Worm (Caenorhabditis elegans) whole organism, L1 larva: ENCODE measurements around the gene ZK1073.2.

ENCODE experiments used
- dsc-1 ChIP-seq: sonication (generic microtip); optimal IDR thresholded peaks from 2 replicates; lab custom pipeline; 2016; ENCODE audit warnings: mild to moderate bottlenecking, missing genetic modification characterization, missing compliant biosample characterization
- lin-13 ChIP-seq: fragments of 150-350 bp; optimal IDR thresholded peaks from 2 replicates; lab custom pipeline; 2014; ENCODE audit warnings: missing biosample characterization, missing genetic modification reagents, missing genetic modification characterization
- nhr-237 ChIP-seq: fragments of 150-350 bp; optimal IDR thresholded peaks from 2 replicates; lab custom pipeline; 2014; ENCODE audit warnings: missing biosample characterization, missing genetic modification characterization
- nhr-28 ChIP-seq: fragments of 150-350 bp; optimal IDR thresholded peaks from 2 replicates; lab custom pipeline; 2014; ENCODE audit warnings: missing biosample characterization, missing genetic modification characterization
- nhr-90 ChIP-seq: sonication (generic microtip); optimal IDR thresholded peaks from 2 replicates; lab custom pipeline; 2016; ENCODE audit warnings: mild to moderate bottlenecking, missing genetic modification characterization, missing compliant biosample characterization; ENCODE audit not compliant: poor library complexity
- zag-1 ChIP-seq: fragments of 150-350 bp; optimal IDR thresholded peaks from 2 replicates; lab custom pipeline; 2014; ENCODE audit warnings: missing biosample characterization, missing genetic modification characterization

DNA sequence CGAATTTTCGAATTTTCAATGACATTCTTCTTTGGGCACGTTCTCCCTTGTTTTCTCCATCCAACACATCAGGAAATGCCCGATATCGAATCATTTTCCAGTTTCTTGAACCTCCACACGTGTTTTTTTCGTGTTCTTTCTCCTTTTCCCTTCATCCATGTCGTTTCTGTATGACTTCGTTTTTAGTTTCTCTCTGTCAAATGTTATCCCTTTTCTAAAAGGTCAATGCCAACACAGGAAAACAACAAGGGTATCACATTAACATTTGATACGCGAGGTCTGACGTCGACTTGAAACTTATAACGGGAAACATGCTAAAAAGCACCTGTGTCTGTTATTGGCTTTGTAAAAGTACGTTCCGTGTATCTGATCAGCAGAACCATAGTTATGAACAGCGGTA, 69.4 kb downstream of the ZK1073.2 start:
- no peak for TF ChIP-seq dsc-1 (tag; lab: Kevin White, UChicago)
- TF ChIP-seq nhr-90 (tag; lab: Kevin White, UChicago) = no peak
- no peak for TF ChIP-seq nhr-237 (tag; lab: Kevin White, UChicago)
- no peak for TF ChIP-seq lin-13 (GFP tag; lab: Kevin White, UChicago)
- no peak for TF ChIP-seq zag-1 (tag; lab: Kevin White, UChicago)
- TF ChIP-seq nhr-28 (tag; lab: Kevin White, UChicago) = no peak
